Worm (Caenorhabditis elegans): ENCODE data around the gene nish-1.

DNA sequence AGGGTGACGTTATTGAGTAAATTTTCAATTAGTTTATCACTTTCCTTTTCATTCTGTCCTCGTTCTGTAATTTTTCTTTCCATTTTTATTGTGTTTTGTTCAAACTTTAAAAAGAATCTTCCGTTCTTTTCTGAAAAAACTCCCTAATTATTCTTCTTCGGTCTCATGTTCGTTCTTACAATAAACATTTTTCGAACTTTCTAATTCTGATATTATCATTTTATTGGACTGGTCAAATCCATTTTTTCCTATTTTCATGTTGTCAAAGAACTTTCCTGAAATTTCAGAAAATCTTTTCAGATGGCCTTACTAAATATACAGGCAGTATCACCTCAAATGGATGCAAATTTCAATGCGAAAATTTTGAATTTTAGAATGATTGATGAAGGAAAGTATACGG, at the start of gene nish-1:
- TF ChIP-seq elt-3 (tag; optimal IDR thresholded peaks at IDR 0.05) (no peak), nhr-28 (tag; optimal IDR thresholded peaks at IDR 0.05) (no peak)
